Worm (Caenorhabditis elegans): ENCODE data around the gene F53G2.2.

ce11 chrII:2525652-2526051 is 43.9 kb downstream of the F53G2.2 start:
- TF ChIP-seq him-1 (tag; optimal IDR thresholded peaks at IDR 0.05) = no peak
- TF ChIP-seq dao-5 (tag; optimal IDR thresholded peaks at IDR 0.05) = no peak

Measured in whole organism, L4/young adult.